Fruit fly (Drosophila melanogaster): ENCODE results near the gene CG17803.

Gene CG17803

DNA sequence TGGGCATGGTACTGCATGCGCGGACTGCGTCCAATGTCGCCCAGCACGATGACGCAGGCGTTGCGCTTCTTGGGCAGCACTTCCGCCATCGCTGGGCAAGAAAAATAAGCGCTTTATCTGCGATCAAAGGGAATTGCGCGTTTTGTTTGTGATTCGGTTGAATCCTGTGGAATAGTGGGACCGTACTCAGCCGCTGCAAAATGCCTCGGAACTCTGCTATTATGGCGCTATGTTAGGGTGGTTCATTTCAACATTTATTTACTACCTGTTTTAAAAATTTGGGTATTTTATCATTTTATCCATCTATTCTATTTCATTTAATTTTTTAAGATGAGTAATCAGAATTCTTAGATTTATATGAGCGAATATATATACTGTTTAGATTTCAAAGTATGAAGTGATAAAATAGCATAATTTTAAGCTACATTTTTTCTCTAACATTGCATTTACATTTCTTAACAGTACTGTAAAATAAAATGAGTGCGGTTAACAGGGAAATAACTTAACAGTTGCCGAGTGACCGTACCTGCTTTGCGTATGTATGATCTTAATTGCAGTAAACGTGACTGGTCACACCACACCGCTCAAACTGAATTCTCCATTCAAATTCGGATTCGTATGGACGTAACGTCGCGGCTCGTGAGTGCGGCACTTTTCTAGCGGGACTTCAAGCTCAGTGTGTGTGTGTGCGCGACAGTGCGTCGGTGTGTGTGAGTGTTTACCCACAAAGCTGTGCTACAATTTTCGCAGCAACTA, 9.8 kb upstream of the CG17803 start, which contains the start of the genes Alg1 and tinc:
Gene Alg1 (minus strand): TSS at position 184 of the 756 bp plus-strand sequence.
Gene tinc (plus strand): TSS at position 591 of the 756 bp plus-strand sequence.
- no peak for TF ChIP-seq ttk (optimal IDR thresholded peaks at IDR 0.05)
- TF ChIP-seq Sin3A (optimal IDR thresholded peaks at IDR 0.05) = no peak

DNA sequence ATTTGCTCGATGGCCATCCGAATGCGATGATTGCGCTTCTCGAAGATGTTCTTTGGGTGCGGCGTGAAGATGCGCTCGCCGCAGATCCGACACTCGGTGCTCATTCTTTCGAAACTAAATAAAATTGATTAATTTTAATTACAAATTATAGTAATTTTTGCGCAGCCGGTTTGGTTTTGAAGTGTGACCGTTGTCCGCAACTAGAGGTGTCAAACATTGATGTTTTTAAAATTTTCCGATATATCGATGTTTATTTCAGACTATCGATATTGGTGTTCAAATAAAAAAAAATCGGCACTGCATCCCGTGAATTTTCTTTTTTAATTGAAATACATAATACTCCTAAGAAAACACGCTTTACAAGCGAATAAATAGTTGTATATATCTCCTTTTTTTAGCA, 7.7 kb upstream of the CG17803 start, which contains the start of gene Odj:
Gene Odj (minus strand): TSS at position 209 of the 400 bp plus-strand sequence.
- TF ChIP-seq h (optimal IDR thresholded peaks at IDR 0.05) = no peak
- TF ChIP-seq ttk (optimal IDR thresholded peaks at IDR 0.05) = no peak
- no peak for TF ChIP-seq Myc (optimal IDR thresholded peaks at IDR 0.05)
- TF ChIP-seq Sin3A (optimal IDR thresholded peaks at IDR 0.05) = no peak
- TF ChIP-seq psq (optimal IDR thresholded peaks at IDR 0.05) = no peak

DNA sequence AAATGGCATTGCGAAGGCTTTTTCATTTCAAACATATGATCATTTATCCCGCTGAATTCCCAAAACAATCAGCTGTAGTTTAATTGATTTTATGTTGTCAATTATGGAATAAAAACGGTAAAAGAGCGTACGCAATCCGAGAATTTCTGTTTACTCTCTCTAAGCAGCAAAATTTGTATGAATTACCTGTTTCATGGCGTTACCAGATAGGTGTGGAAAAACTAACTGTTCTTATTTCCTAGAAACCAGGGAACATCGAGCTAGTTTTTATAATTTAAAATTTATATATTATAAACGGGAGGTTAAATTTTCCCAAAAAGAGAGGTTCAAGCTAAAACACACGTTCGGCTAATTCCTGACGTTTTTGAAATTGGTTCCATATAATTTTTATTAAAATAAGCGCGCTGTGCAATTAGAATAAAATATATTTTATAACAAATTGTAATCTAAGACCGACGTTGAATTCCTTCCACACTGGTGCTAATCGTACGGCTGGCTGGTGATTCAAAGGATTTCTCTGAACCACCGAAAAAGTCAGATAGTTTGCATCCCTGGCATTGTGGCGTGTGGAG, 5.8 kb upstream of the CG17803 start, which contains the start of gene CG17801:
Gene CG17801 (minus strand): TSS at position 51 of the 572 bp plus-strand sequence.
- TF ChIP-seq psq (optimal IDR thresholded peaks at IDR 0.05) = no peak
- TF ChIP-seq insv (optimal IDR thresholded peaks at IDR 0.05) = no peak
- TF ChIP-seq ttk (optimal IDR thresholded peaks at IDR 0.05) = no peak
- TF ChIP-seq Myc (optimal IDR thresholded peaks at IDR 0.05) = no peak
- TF ChIP-seq h (optimal IDR thresholded peaks at IDR 0.05) = no peak
- no peak for TF ChIP-seq Sin3A (optimal IDR thresholded peaks at IDR 0.05)

DNA sequence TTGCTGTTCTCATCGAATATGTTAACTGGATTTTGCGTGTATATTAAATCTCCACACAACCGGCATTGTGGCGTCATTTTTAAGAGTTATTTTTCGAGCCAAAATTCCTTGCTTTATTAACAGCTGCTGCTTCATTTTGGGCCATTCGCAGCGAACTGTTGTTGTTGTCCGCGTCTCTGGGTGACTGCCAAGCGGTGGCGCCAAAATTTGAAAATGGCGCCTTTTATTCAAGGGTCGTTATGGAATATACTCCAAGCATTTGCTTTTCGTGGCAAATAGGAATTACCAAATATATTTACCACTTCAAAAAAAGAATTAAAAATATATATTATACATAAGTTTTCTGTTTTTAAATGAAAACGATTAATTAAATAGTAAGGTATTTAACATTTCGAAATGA, 3.8 kb upstream of the CG17803 start, which contains the start of gene Nnk:
Gene Nnk (minus strand): TSS at position 158 of the 400 bp plus-strand sequence.
- no peak for TF ChIP-seq psq (optimal IDR thresholded peaks at IDR 0.05)
- TF ChIP-seq ttk (optimal IDR thresholded peaks at IDR 0.05) = no peak
- no peak for TF ChIP-seq insv (optimal IDR thresholded peaks at IDR 0.05)
- TF ChIP-seq Sin3A (optimal IDR thresholded peaks at IDR 0.05) = no peak
- TF ChIP-seq h (optimal IDR thresholded peaks at IDR 0.05) = no peak
- TF ChIP-seq Myc (optimal IDR thresholded peaks at IDR 0.05) = no peak

DNA sequence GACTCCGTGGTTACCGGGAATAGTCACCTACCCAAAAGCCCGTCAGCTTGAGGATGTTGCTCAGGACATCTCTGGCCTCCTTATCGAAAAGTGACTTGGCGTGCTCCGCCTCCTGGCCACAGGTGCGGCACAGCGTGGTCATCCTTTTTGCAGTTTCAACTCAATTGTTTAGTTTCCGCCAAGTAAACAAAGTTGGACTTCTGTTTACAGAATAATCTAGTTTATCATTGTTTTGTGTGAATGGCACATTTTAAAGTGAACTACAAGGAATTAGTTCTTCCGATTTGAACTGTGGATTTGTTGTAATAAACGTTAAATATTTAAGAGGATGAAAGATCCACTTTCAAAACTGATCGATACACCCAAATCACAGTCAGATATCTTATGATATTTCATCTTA, 1.7 kb upstream of the CG17803 start, which contains the start of gene CG17806:
Gene CG17806 (minus strand): TSS at position 236 of the 400 bp plus-strand sequence.
- no peak for TF ChIP-seq ttk (optimal IDR thresholded peaks at IDR 0.05)
- no peak for TF ChIP-seq insv (optimal IDR thresholded peaks at IDR 0.05)
- TF ChIP-seq h (optimal IDR thresholded peaks at IDR 0.05) = no peak
- no peak for TF ChIP-seq Sin3A (optimal IDR thresholded peaks at IDR 0.05)
- TF ChIP-seq Myc (optimal IDR thresholded peaks at IDR 0.05) = no peak
- TF ChIP-seq psq (optimal IDR thresholded peaks at IDR 0.05) = no peak

DNA sequence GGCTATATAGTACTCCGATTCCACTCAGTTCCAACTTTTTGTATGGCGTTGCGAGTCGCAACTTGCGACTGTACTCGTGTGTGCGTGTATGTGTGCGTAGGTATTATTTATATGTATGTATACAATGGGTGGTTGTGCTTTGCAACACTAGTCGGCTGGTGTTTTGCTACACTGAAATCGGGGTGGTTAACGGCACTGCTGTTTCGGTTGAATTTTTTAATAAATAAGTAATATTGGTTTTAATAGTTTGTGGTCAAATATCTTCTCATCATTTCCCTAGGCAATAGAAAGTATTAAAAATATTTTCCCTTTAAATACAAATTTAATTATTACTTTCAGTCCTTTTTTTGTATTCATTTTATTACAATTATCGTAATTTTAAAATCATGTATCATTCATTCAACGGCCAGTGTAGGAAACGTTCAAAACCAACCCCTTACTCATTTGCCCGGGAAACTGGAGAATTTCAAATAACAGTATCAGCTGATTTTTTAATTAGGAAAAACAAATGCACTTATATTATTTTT, 3.0 kb downstream of the CG17803 start, which contains the start of gene CG7379:
Gene CG7379 (minus strand): TSS at position 94 of the 527 bp plus-strand sequence.
- no peak for TF ChIP-seq ttk (optimal IDR thresholded peaks at IDR 0.05)
- no peak for TF ChIP-seq psq (optimal IDR thresholded peaks at IDR 0.05)
- no peak for TF ChIP-seq h (optimal IDR thresholded peaks at IDR 0.05)
- TF ChIP-seq Sin3A (optimal IDR thresholded peaks at IDR 0.05) = no peak
- no peak for TF ChIP-seq Myc (optimal IDR thresholded peaks at IDR 0.05)
- TF ChIP-seq insv (optimal IDR thresholded peaks at IDR 0.05) = no peak

DNA sequence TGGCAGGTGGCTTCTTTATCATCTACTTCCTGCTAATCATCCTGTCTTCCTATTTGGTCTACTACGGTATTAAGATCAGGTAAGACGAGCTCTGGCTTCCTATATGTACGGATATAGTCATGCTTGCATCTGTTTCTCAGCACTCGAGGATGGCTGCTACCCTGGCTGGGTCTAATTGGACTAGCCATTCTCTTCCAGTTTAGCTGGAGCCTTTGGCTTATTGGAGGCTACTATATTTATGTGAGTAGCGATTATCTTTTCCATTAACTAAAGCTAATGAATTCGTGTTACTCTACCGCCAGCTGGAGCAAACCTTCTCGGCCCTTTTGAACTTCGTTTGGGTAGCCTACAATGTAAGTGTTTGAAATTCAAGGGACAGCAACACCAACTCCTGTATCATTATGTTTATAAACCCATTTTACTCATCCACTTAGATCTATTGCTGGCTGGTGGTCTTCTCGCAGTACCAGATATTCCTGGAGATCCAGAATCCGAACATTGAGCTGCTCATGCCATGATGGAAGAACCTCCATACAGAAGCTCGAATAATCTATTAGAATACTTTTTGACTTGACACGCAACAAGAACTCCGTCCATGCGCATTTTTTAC, 5.6 kb downstream of the CG17803 start:
- no peak for TF ChIP-seq ttk (optimal IDR thresholded peaks at IDR 0.05)
- TF ChIP-seq insv (optimal IDR thresholded peaks at IDR 0.05) = no peak
- TF ChIP-seq Sin3A (optimal IDR thresholded peaks at IDR 0.05) = no peak
- TF ChIP-seq h (optimal IDR thresholded peaks at IDR 0.05) = no peak
- TF ChIP-seq Myc (optimal IDR thresholded peaks at IDR 0.05) = no peak
- no peak for TF ChIP-seq psq (optimal IDR thresholded peaks at IDR 0.05)

DNA sequence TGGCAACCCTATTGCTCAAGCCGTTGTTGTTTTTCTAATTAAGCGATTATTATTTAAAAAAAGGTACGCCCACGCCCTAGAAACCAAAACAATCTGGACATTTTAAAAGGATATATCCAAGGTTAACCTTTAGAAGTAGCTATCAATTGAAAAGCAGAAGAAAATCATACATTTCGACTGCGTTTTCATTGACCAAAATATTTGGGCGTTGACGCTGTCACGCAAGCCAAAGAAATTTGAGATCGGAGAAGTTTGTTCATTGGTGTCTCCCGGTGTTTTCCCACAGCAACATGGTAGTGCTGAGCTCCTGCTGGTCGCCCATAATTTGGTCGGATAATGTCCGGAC, 6.3 kb downstream of the CG17803 start, which contains the start of gene pasi1:
Gene pasi1 (plus strand): TSS at position 1 of the 346 bp plus-strand sequence.
- TF ChIP-seq psq (optimal IDR thresholded peaks at IDR 0.05) (no peak), insv (optimal IDR thresholded peaks at IDR 0.05) (no peak), Sin3A (optimal IDR thresholded peaks at IDR 0.05) (no peak), Myc (optimal IDR thresholded peaks at IDR 0.05) (no peak), ttk (optimal IDR thresholded peaks at IDR 0.05) (no peak), h (optimal IDR thresholded peaks at IDR 0.05) (no peak)

DNA sequence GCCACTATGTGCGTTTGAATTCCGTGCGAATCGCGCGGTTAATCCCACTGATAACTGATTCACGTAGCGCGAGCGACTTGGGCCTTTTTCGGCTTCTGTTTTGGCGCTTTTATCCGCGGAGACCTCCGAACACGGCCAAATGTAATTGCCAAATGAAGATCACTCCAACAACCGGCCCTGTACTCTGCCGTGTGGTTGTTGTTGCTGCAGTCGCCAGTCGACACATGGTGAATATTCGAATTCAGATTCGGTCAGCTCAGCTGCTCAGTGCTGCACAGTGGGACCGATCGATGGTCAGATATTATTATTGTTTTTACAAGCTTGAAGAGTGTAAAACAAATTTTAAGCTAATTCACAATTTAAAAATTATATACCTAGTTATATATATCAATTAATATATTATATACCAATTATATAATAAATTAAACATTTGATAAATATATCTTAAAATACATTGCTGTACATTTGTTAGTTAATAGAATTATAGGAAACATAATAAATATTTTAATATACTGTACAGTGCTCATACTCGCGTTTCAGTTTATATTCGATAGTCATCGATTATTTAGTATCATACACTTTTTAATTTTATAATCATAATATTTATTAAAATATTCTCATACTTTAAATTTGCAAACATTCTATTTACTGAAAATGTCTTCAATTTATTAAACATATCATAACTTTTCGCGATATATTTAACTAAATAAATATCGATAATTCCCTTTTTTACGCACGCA, 6.8 kb downstream of the CG17803 start, which contains the start of gene CG43102:
Gene CG43102 (minus strand): TSS at position 156 of the 740 bp plus-strand sequence.
- TF ChIP-seq Myc (optimal IDR thresholded peaks at IDR 0.05) (no peak), insv (optimal IDR thresholded peaks at IDR 0.05) (no peak), h (optimal IDR thresholded peaks at IDR 0.05) (no peak), ttk (optimal IDR thresholded peaks at IDR 0.05) (no peak), psq (optimal IDR thresholded peaks at IDR 0.05) (no peak)

DNA sequence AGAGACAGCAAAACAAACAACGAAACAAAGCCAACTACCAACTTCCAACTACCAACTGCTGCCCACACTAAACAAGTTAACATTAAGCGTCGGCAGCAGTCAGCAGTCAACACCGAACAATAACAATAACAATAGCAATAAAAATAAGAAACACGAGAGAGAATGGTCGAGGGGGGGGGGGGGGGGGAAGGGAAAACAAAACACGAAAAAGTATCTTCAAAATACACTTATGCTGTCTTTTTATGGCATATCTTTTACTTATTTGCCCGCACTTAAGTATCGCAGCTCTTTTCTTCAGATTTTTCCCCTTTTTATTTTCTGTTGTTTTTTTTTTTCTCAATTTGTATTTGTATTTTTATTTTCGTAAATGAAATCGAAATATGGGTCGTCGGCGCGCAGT, 8.0 kb downstream of the CG17803 start:
- TF ChIP-seq Myc (optimal IDR thresholded peaks at IDR 0.05) (no peak), psq (optimal IDR thresholded peaks at IDR 0.05) (no peak), h (optimal IDR thresholded peaks at IDR 0.05) (no peak), insv (optimal IDR thresholded peaks at IDR 0.05) (no peak), ttk (optimal IDR thresholded peaks at IDR 0.05) (no peak), Sin3A (optimal IDR thresholded peaks at IDR 0.05) (no peak)

DNA sequence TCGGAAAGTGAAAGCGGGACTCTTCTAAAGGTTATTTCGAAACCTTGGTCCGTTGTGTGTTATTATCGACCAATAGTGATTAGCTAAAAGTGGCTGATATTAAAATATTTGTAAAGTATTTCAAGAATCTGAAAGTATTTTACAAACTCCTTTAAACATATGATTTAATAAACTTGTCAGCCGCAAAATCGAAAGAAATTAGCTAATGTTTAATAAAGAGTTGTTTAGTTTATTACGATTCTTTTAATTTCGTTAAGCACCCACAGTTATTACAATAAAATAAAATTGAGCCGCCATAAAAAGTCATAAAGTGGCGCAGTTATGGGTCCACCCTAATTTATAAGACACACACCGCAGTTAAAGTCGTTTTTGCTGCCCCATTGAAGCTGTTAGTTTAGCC, 11.4 kb downstream of the CG17803 start:
- no peak for TF ChIP-seq ttk (optimal IDR thresholded peaks at IDR 0.05)
- TF ChIP-seq h (optimal IDR thresholded peaks at IDR 0.05) = no peak
- no peak for TF ChIP-seq Myc (optimal IDR thresholded peaks at IDR 0.05)
- TF ChIP-seq psq (optimal IDR thresholded peaks at IDR 0.05) = no peak
- TF ChIP-seq Sin3A (optimal IDR thresholded peaks at IDR 0.05) = no peak
- no peak for TF ChIP-seq insv (optimal IDR thresholded peaks at IDR 0.05)

Data from Kc167 (cell line).